Worm (Caenorhabditis elegans) whole organism, mixed stage, embryonic: ENCODE data around the gene F36G9.15.

ENCODE experiments used
- lin-13 ChIP-seq: fragments of 150-350 bp; optimal IDR thresholded peaks from 2 replicates; lab custom pipeline; 2014; ENCODE audit warnings: missing biosample characterization, missing genetic modification characterization
- nhr-28 ChIP-seq: fragments of 150-350 bp; optimal IDR thresholded peaks from 2 replicates; lab custom pipeline; 2014; ENCODE audit warnings: missing biosample characterization, missing genetic modification characterization
- nhr-76 ChIP-seq: sonication (generic microtip); optimal IDR thresholded peaks from 2 replicates; lab custom pipeline; 2017; ENCODE audit warnings: missing biosample characterization, missing genetic modification characterization
- unc-39 ChIP-seq: fragments of 150-350 bp; optimal IDR thresholded peaks from 2 replicates; lab custom pipeline; 2014; ENCODE audit warnings: missing biosample characterization, missing genetic modification characterization
- unc-62 ChIP-seq: fragments of 150-350 bp; optimal IDR thresholded peaks from 2 replicates; lab custom pipeline; 2014; ENCODE audit warnings: missing biosample characterization, missing genetic modification reagents, missing genetic modification characterization

ce11 chrV:15996655-15997186, 8.7 kb upstream of the F36G9.15 start, which contains the start of the genes C06C6.9 and C06C6.8:
- TF ChIP-seq unc-62 (GFP tag; lab: Kevin White, UChicago) = no peak
- TF ChIP-seq nhr-76 = no peak
- TF ChIP-seq lin-13 = no peak
- TF ChIP-seq unc-39 (tag; lab: Kevin White, UChicago) = no peak
- no peak for TF ChIP-seq nhr-28 (tag; lab: Kevin White, UChicago)
